Worm (Caenorhabditis elegans): ENCODE measurements around the gene daf-31.

daf-31 gene

ce11 chrIV:8251346-8251745 lies 38.7 kb upstream of the daf-31 start (continued):
- no peak for TF ChIP-seq lim-7 (GFP tag; IDR thresholded peaks at IDR 0.05)
- TF ChIP-seq nhr-76 (tag; optimal IDR thresholded peaks at IDR 0.05) = no peak
- TF ChIP-seq rbr-2 (tag; optimal IDR thresholded peaks at IDR 0.05) = no peak
- TF ChIP-seq nhr-28 (tag; optimal IDR thresholded peaks at IDR 0.05) = peak; percentile 38
- peak; percentile 69 for TF ChIP-seq dve-1 (tag; optimal IDR thresholded peaks at IDR 0.05; ENCODE audit: insufficient read depth)
- TF ChIP-seq Y105C5A.15 (GFP tag; IDR thresholded peaks at IDR 0.05) = no peak
- TF ChIP-seq hmg-1.1 (GFP tag; IDR thresholded peaks at IDR 0.05) = no peak
- TF ChIP-seq F26F4.8 (GFP tag; conservative IDR thresholded peaks at IDR 0.05) = no peak
- TF ChIP-seq pqm-1 (tag; optimal IDR thresholded peaks at IDR 0.05) = peak; percentile 29
- no peak for TF ChIP-seq ama-1 (optimal IDR thresholded peaks at IDR 0.05)

DNA sequence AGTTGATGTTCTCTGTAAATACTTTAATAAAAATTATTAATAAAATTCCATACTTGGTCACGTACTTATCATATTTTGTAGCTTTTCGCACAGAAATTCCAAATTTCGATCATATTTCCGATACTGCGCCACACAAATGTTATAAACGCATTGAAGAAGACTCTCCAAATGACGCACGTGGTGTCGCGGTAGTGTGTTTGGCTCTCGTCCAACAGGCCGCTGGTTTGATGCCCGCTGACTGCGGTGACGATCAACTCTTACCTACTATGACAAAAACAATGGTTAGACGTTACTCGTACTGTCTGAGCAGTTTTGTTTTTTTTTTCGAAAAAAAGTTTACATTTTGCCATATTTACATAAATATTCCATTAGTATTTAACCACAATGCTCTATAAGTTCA lies 37.2 kb upstream of the daf-31 start:
- TF ChIP-seq lir-3 (tag; optimal IDR thresholded peaks at IDR 0.05) (peak; percentile 55), lin-29 (GFP tag; IDR thresholded peaks at IDR 0.05) (no peak), ctbp-1 (GFP tag; IDR thresholded peaks at IDR 0.05) (no peak; the same call in 1 of the 2 replicates), zag-1 (tag; optimal IDR thresholded peaks at IDR 0.05) (no peak), sdz-12 (GFP tag; optimal IDR thresholded peaks at IDR 0.05) (peak; percentile 83), nhr-25 (tag; optimal IDR thresholded peaks at IDR 0.05; ENCODE audit: borderline replicate concordance, insufficient read depth) (no peak), dmd-9 (GFP tag; IDR thresholded peaks at IDR 0.05) (0 out of 2 replicates have a peak, but pooled peaks have one; percentile 49), zip-2 (tag; optimal IDR thresholded peaks at IDR 0.05) (peak; percentile 25), set-16 (GFP tag; IDR thresholded peaks at IDR 0.05) (no peak), ceh-28 (tag; optimal IDR thresholded peaks at IDR 0.05) (no peak), ceh-32 (tag; optimal IDR thresholded peaks at IDR 0.05; ENCODE audit: poor library complexity) (no peak), F26F4.8 (GFP tag; conservative IDR thresholded peaks at IDR 0.05) (peak; percentile 98), ceh-62 (tag; optimal IDR thresholded peaks at IDR 0.05) (no peak), lin-15B (tag; optimal IDR thresholded peaks at IDR 0.05) (no peak), arid-1 (GFP tag; conservative IDR thresholded peaks at IDR 0.05) (peak; percentile 92), ZK337.2 (GFP tag; IDR thresholded peaks at IDR 0.05) (0 out of 2 replicates have a peak, but pooled peaks have one; percentile 59), lin-13 (GFP tag; optimal IDR thresholded peaks at IDR 0.05) (peak; percentile 79), spr-3 (GFP tag; optimal IDR thresholded peaks at IDR 0.05) (peak; percentile 58), zfp-3 (GFP tag; conservative IDR thresholded peaks at IDR 0.05) (peak; percentile 73), unc-130 (GFP tag; optimal IDR thresholded peaks at IDR 0.05) (peak; percentile 80), hlh-30 (tag; optimal IDR thresholded peaks at IDR 0.05; ENCODE audit: insufficient read depth) (peak; percentile 77), Y48G9A.11 (GFP tag; IDR thresholded peaks at IDR 0.05) (peak; percentile 80), mdt-29 (GFP tag; IDR thresholded peaks at IDR 0.05) (no peak), F37D6.2 (tag; optimal IDR thresholded peaks at IDR 0.05) (peak; percentile 33), lim-7 (GFP tag; IDR thresholded peaks at IDR 0.05) (no peak; the same call in 1 of the 2 replicates), duxl-1 (tag; optimal IDR thresholded peaks at IDR 0.05; ENCODE audit: poor library complexity) (peak; percentile 79), Y75B8A.6 (GFP tag; IDR thresholded peaks at IDR 0.05) (no peak), unc-62 (GFP tag; optimal IDR thresholded peaks at IDR 0.05 in 1 of 2) (no peak), unc-62 (tag; optimal IDR thresholded peaks at IDR 0.05) (no peak), ztf-11 (tag; optimal IDR thresholded peaks at IDR 0.05) (no peak), dmd-8 (GFP tag; IDR thresholded peaks at IDR 0.05) (peak; percentile 97), nhr-76 (tag; optimal IDR thresholded peaks at IDR 0.05) (no peak), gei-8 (GFP tag; optimal IDR thresholded peaks at IDR 0.05) (peak; percentile 63), hlh-11 (tag; optimal IDR thresholded peaks at IDR 0.05) (peak; percentile 66), madf-9 (GFP tag; conservative IDR thresholded peaks at IDR 0.05) (peak; percentile 60; the same call in 1 of the 2 replicates), nhr-111 (GFP tag; optimal IDR thresholded peaks at IDR 0.05) (peak; percentile 55), T20F7.1 (GFP tag; optimal IDR thresholded peaks at IDR 0.05) (peak; percentile 58), lin-39 (tag; optimal IDR thresholded peaks at IDR 0.05) (no peak), lin-1 (GFP tag; IDR thresholded peaks at IDR 0.05) (peak; percentile 83; the same call in 1 of the 2 replicates), R02D3.7 (tag; optimal IDR thresholded peaks at IDR 0.05) (no peak), spr-1 (tag; optimal IDR thresholded peaks at IDR 0.05) (peak; percentile 68), daf-16 (GFP tag; optimal IDR thresholded peaks at IDR 0.05) (peak; percentile 37 to 90), daf-16 (tag; optimal IDR thresholded peaks at IDR 0.05) (peak; percentile 76)

Data from whole organism, L4 larva.